Worm (Caenorhabditis elegans): ENCODE results near the gene ephx-1.

Gene ephx-1

DNA sequence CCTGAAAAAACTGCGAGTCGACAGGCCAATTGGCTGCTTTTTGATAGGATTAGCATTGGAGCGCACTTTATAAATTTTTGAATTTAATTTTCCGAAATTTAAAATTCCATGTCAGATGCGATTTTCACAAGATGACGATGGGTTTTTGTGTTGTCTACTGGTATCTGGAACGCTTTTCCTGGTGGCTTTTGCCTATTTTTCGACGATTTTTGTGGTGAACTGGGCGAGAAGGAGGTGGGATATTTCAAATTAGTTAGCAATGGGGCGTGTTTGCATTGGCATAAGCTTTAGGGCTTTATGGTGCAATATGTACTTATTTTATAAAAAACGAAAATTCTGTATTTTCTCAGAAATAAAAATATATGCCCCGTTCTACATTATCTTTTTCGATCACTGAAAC is 32.6 kb upstream of the ephx-1 start, which contains the start of gene K10G6.9:
TSS of gene K10G6.9 (plus strand) at position 110 of the 400 bp plus-strand sequence.
- TF ChIP-seq ceh-19 (GFP tag; optimal IDR thresholded peaks at IDR 0.05): no peak
- no peak for TF ChIP-seq lin-11 (tag; optimal IDR thresholded peaks at IDR 0.05)
- TF ChIP-seq pha-2 (tag; optimal IDR thresholded peaks at IDR 0.05): no peak
- TF ChIP-seq odd-2 (tag; optimal IDR thresholded peaks at IDR 0.05): no peak
- no peak for TF ChIP-seq pag-3 (tag; optimal IDR thresholded peaks at IDR 0.05; ENCODE audit: borderline replicate concordance)

DNA sequence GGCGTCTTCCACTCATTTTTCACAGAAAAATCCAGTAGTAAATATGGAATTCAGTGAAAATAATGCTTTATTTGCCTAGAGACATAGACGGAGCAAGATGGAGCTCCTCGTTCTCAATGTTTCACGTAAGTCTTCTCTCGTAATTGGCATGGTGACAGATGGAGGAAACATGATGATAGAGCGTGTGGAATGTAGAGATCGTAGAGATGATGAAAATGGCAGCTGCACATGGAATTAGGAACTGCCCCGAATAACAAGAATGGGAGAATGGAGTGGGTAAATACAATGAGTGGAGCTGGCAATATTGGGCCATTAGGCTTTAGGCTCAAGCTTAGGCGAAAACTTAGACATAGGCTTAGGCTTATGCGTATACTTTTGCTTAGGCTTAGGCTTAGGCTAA is 29.8 kb upstream of the ephx-1 start, which contains the start of gene cank-26:
TSS of gene cank-26 (minus strand) at position 113 of the 400 bp plus-strand sequence.
- TF ChIP-seq eyg-1 (tag; optimal IDR thresholded peaks at IDR 0.05) (no peak), ceh-31 (tag; optimal IDR thresholded peaks at IDR 0.05) (peak; percentile 52), unc-42 (tag; optimal IDR thresholded peaks at IDR 0.05) (peak; percentile 58), pha-4 (tag; optimal IDR thresholded peaks at IDR 0.05) (no peak)

DNA sequence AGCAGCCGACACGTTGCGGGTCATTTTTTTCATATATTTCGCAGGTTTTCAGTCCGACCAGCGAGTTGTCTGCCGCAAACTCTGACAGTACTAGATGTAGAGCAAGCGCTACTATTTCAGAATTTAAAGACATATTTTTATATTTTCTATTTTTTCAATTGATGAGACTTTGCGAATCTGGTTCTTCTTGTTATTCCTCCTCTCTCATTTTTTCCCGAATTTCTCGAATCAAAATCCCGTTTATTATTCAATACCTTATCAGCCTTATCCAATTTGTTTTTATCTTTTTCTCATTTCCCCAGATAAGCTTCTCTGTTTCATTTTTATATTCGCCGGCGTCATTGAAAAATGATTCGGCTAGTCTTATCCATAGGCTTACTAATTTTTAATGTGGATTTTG is 28.8 kb upstream of the ephx-1 start, which contains the start of gene dos-2:
TSS of gene dos-2 (plus strand) at position 301 of the 400 bp plus-strand sequence.
- TF ChIP-seq unc-42 (tag; optimal IDR thresholded peaks at IDR 0.05): no peak
- TF ChIP-seq ceh-2 (tag; optimal IDR thresholded peaks at IDR 0.05): no peak
- TF ChIP-seq gmeb-2 (tag; optimal IDR thresholded peaks at IDR 0.05): no peak

ce11 chrII:3978198-3978597 is 26.5 kb upstream of the ephx-1 start:
- TF ChIP-seq pag-3 (tag; optimal IDR thresholded peaks at IDR 0.05; ENCODE audit: borderline replicate concordance): no peak
- TF ChIP-seq ceh-24 (tag; optimal IDR thresholded peaks at IDR 0.05): no peak
- no peak for TF ChIP-seq madf-2 (tag; optimal IDR thresholded peaks at IDR 0.05)
- TF ChIP-seq ttx-3 (tag; optimal IDR thresholded peaks at IDR 0.05): no peak
- TF ChIP-seq pax-1 (tag; optimal IDR thresholded peaks at IDR 0.05): no peak
- no peak for TF ChIP-seq lim-6 (tag; optimal IDR thresholded peaks at IDR 0.05)
- no peak for TF ChIP-seq hlh-6 (tag; optimal IDR thresholded peaks at IDR 0.05)
- no peak for TF ChIP-seq pat-9 (tag; optimal IDR thresholded peaks at IDR 0.05)
- no peak for TF ChIP-seq ceh-30 (tag; optimal IDR thresholded peaks at IDR 0.05)
- no peak for TF ChIP-seq eyg-1 (tag; optimal IDR thresholded peaks at IDR 0.05)
- TF ChIP-seq pha-2 (tag; optimal IDR thresholded peaks at IDR 0.05): no peak
- no peak for TF ChIP-seq gmeb-2 (tag; optimal IDR thresholded peaks at IDR 0.05)
- no peak for TF ChIP-seq hlh-8 (tag; optimal IDR thresholded peaks at IDR 0.05)
- no peak for TF ChIP-seq nhr-11 (tag; optimal IDR thresholded peaks at IDR 0.05)
- TF ChIP-seq ceh-31 (tag; optimal IDR thresholded peaks at IDR 0.05): no peak
- no peak for TF ChIP-seq ceh-9 (tag; optimal IDR thresholded peaks at IDR 0.05)
- TF ChIP-seq fkh-6 (tag; optimal IDR thresholded peaks at IDR 0.05): no peak
- TF ChIP-seq che-1 (tag; optimal IDR thresholded peaks at IDR 0.05): no peak
- no peak for TF ChIP-seq syd-9 (tag; optimal IDR thresholded peaks at IDR 0.05)

- no peak for TF ChIP-seq pha-4 (tag; optimal IDR thresholded peaks at IDR 0.05)
- TF ChIP-seq che-1 (tag; optimal IDR thresholded peaks at IDR 0.05): no peak
- no peak for TF ChIP-seq odd-2 (tag; optimal IDR thresholded peaks at IDR 0.05)
- TF ChIP-seq C38D4.7 (GFP tag; optimal IDR thresholded peaks at IDR 0.05): no peak
- TF ChIP-seq unc-3 (GFP tag; conservative IDR thresholded peaks at IDR 0.05): no peak
- TF ChIP-seq unc-3 (tag; optimal IDR thresholded peaks at IDR 0.05): no peak
- no peak for TF ChIP-seq sox-2 (GFP tag; IDR thresholded peaks at IDR 0.05)
- no peak for TF ChIP-seq C08G9.2 (tag; optimal IDR thresholded peaks at IDR 0.05)
- no peak for TF ChIP-seq ceh-45 (GFP tag; IDR thresholded peaks at IDR 0.05)
Measured at ce11 chrII:3980373-3980772, 24.3 kb upstream of the ephx-1 start.

ce11 chrII:3982313-3982712 is 22.4 kb upstream of the ephx-1 start, which contains the start of gene lin-31:
TSS of gene lin-31 (plus strand) at chrII:3982549.
- TF ChIP-seq ceh-18 (tag; optimal IDR thresholded peaks at IDR 0.05): no peak
- no peak for TF ChIP-seq ahr-1 (tag; optimal IDR thresholded peaks at IDR 0.05)
- no peak for TF ChIP-seq fkh-6 (tag; optimal IDR thresholded peaks at IDR 0.05)
- no peak for TF ChIP-seq sox-4 (tag; optimal IDR thresholded peaks at IDR 0.05)
- TF ChIP-seq C08G9.2 (tag; optimal IDR thresholded peaks at IDR 0.05): no peak
- no peak for TF ChIP-seq F13H6.1 (tag; optimal IDR thresholded peaks at IDR 0.05)
- TF ChIP-seq nfya-1 (tag; optimal IDR thresholded peaks at IDR 0.05): peak; percentile 58
- TF ChIP-seq unc-55 (GFP tag; optimal IDR thresholded peaks at IDR 0.05): no peak

All from whole organism, late embryonic.